Worm (Caenorhabditis elegans) whole organism, mixed stage, embryonic: Measurements from ENCODE around the gene clec-169.

Experiments used
- M03D4.4 ChIP-seq: sonication (generic microtip); optimal IDR thresholded peaks from 2 replicates; lab custom pipeline; 2017; ENCODE audit warnings: mild to moderate bottlenecking, missing genetic modification characterization, missing compliant biosample characterization
- bed-3 ChIP-seq: fragments of 200-800 bp; sonication (Bioruptor generic); optimal IDR thresholded peaks from 3 replicates; lab custom pipeline; 2018; ENCODE audit warnings: mild to moderate bottlenecking, missing genetic modification characterization, moderate library complexity, missing compliant biosample characterization
- blmp-1 ChIP-seq: fragments of 150-350 bp; optimal IDR thresholded peaks from 2 replicates; lab custom pipeline; 2014; ENCODE audit warnings: missing biosample characterization, missing genetic modification characterization
- ceh-39 ChIP-seq: fragments of 150-350 bp; optimal IDR thresholded peaks from 2 replicates; lab custom pipeline; 2014; ENCODE audit warnings: missing biosample characterization, missing genetic modification characterization
- ceh-43 ChIP-seq: fragments of 200-800 bp; sonication (Bioruptor generic); optimal IDR thresholded peaks from 2 replicates; lab custom pipeline; 2018; ENCODE audit warnings: mild to moderate bottlenecking, missing genetic modification characterization, moderate library complexity, missing compliant biosample characterization
- ceh-83 ChIP-seq: fragments of 200-800 bp; sonication (Bioruptor generic); optimal IDR thresholded peaks from 2 replicates; lab custom pipeline; 2018; ENCODE audit warnings: mild to moderate bottlenecking, missing genetic modification characterization, missing compliant biosample characterization
- ces-1 ChIP-seq: fragments of 150-350 bp; optimal IDR thresholded peaks from 2 replicates; lab custom pipeline; 2014; ENCODE audit warnings: missing biosample characterization, missing genetic modification reagents, missing genetic modification characterization
- cnd-1 ChIP-seq: fragments of 200-800 bp; sonication (Bioruptor generic); optimal IDR thresholded peaks from 2 replicates; lab custom pipeline; 2018; ENCODE audit warnings: mild to moderate bottlenecking, missing genetic modification characterization, missing compliant biosample characterization
- drap-1 ChIP-seq: fragments of 200-800 bp; sonication (Bioruptor generic); optimal IDR thresholded peaks from 3 replicates; lab custom pipeline; 2018; ENCODE audit warnings: mild to moderate bottlenecking, missing genetic modification characterization, missing compliant biosample characterization
- elt-1 ChIP-seq: sonication (generic microtip); optimal IDR thresholded peaks from 2 replicates; lab custom pipeline; 2017; ENCODE audit warnings: missing genetic modification characterization, mild to moderate bottlenecking, missing compliant biosample characterization, antibody characterized with exemption, moderate library complexity, borderline replicate concordance; ENCODE audit not compliant: insufficient read depth
- elt-3 ChIP-seq: fragments of 150-350 bp; optimal IDR thresholded peaks from 2 replicates; lab custom pipeline; 2014; ENCODE audit warnings: missing biosample characterization, missing genetic modification characterization
- flh-1 ChIP-seq: fragments of 200-800 bp; sonication (Bioruptor generic); optimal IDR thresholded peaks from 2 replicates; lab custom pipeline; 2018; ENCODE audit warnings: mild to moderate bottlenecking, missing genetic modification characterization, moderate library complexity, missing compliant biosample characterization
- ham-2 ChIP-seq: fragments of 200-800 bp; sonication (Bioruptor generic); optimal IDR thresholded peaks from 2 replicates; lab custom pipeline; 2018; ENCODE audit warnings: mild to moderate bottlenecking, missing genetic modification characterization, missing compliant biosample characterization
- lin-13 ChIP-seq: fragments of 150-350 bp; optimal IDR thresholded peaks from 2 replicates; lab custom pipeline; 2014; ENCODE audit warnings: missing biosample characterization, missing genetic modification characterization
- lin-32 ChIP-seq: fragments of 200-800 bp; sonication (Bioruptor generic); optimal IDR thresholded peaks from 2 replicates; lab custom pipeline; 2018; ENCODE audit warnings: mild to moderate bottlenecking, missing genetic modification characterization, missing compliant biosample characterization
- lsy-2 ChIP-seq: fragments of 150-350 bp; optimal IDR thresholded peaks from 2 replicates; lab custom pipeline; 2014; ENCODE audit warnings: missing biosample characterization, missing genetic modification characterization
- mab-5 ChIP-seq: fragments of 150-350 bp; optimal IDR thresholded peaks from 2 replicates; lab custom pipeline; 2014; ENCODE audit warnings: missing biosample characterization, missing genetic modification characterization
- mep-1 ChIP-seq: fragments of 150-350 bp; optimal IDR thresholded peaks from 2 replicates; lab custom pipeline; 2017; ENCODE audit warnings: missing biosample characterization, missing genetic modification reagents, missing genetic modification characterization, inconsistent platforms
- mls-2 ChIP-seq: sonication (generic microtip); optimal IDR thresholded peaks from 2 replicates; lab custom pipeline; 2016; ENCODE audit warnings: mild to moderate bottlenecking, missing genetic modification characterization, moderate library complexity, missing compliant biosample characterization
- nhr-12 ChIP-seq: fragments of 150-350 bp; optimal IDR thresholded peaks from 2 replicates; lab custom pipeline; 2014; ENCODE audit warnings: missing biosample characterization, missing genetic modification characterization
- nhr-2 ChIP-seq: fragments of 150-350 bp; optimal IDR thresholded peaks from 2 replicates; lab custom pipeline; 2014; ENCODE audit warnings: missing biosample characterization, missing genetic modification characterization
- nhr-237 ChIP-seq: fragments of 150-350 bp; optimal IDR thresholded peaks from 2 replicates; lab custom pipeline; 2014; ENCODE audit warnings: missing biosample characterization, missing genetic modification characterization
- nhr-28 ChIP-seq: fragments of 150-350 bp; optimal IDR thresholded peaks from 2 replicates; lab custom pipeline; 2014; ENCODE audit warnings: missing biosample characterization, missing genetic modification characterization
- nhr-76 ChIP-seq: sonication (generic microtip); optimal IDR thresholded peaks from 2 replicates; lab custom pipeline; 2017; ENCODE audit warnings: missing biosample characterization, missing genetic modification characterization
- pha-4 ChIP-seq: fragments of 150-350 bp; optimal IDR thresholded peaks from 2 replicates; lab custom pipeline; 2018; ENCODE audit warnings: missing biosample characterization, missing genetic modification reagents, missing genetic modification characterization
- sem-2 ChIP-seq: fragments of 200-800 bp; sonication (Bioruptor generic); optimal IDR thresholded peaks from 2 replicates; lab custom pipeline; 2018; ENCODE audit warnings: mild to moderate bottlenecking, missing genetic modification characterization, missing compliant biosample characterization
- sptf-1 ChIP-seq: sonication (generic microtip); optimal IDR thresholded peaks from 2 replicates; lab custom pipeline; 2017; ENCODE audit warnings: mild to moderate bottlenecking, missing genetic modification characterization, moderate library complexity, missing compliant biosample characterization
- tbx-8 ChIP-seq: fragments of 200-800 bp; sonication (Bioruptor generic); optimal IDR thresholded peaks from 2 replicates; lab custom pipeline; 2018; ENCODE audit warnings: mild to moderate bottlenecking, missing genetic modification characterization, moderate library complexity, missing compliant biosample characterization
- unc-120 ChIP-seq: sonication (generic microtip); optimal IDR thresholded peaks from 2 replicates; lab custom pipeline; 2017; ENCODE audit warnings: missing genetic modification characterization, missing compliant biosample characterization; ENCODE audit not compliant: poor library complexity, severe bottlenecking
- unc-39 ChIP-seq: fragments of 150-350 bp; optimal IDR thresholded peaks from 2 replicates; lab custom pipeline; 2014; ENCODE audit warnings: missing biosample characterization, missing genetic modification characterization
- zip-8 ChIP-seq: fragments of 150-350 bp; optimal IDR thresholded peaks from 2 replicates; lab custom pipeline; 2014; ENCODE audit warnings: missing biosample characterization, missing genetic modification characterization
- ztf-11 ChIP-seq: fragments of 150-350 bp; optimal IDR thresholded peaks from 2 replicates; lab custom pipeline; 2014; ENCODE audit warnings: missing biosample characterization, missing genetic modification characterization

clec-169 gene

ce11 chrIV:1221167-1221566 lies 40.0 kb upstream of the clec-169 start, which contains the start of gene W09G12.10:
Gene W09G12.10 (minus strand): TSS chrIV:1221287.
- TF ChIP-seq ces-1 (GFP tag; lab: Kevin White, UChicago) (peak; percentile 19), M03D4.4 (no peak), zip-8 (tag; lab: Kevin White, UChicago) (no peak), ham-2 (GFP tag; lab: Kevin White, UChicago) (peak; percentile 73)

ce11 chrIV:1224781-1225180 lies 36.3 kb upstream of the clec-169 start:
- TF ChIP-seq nhr-237 (tag; lab: Kevin White, UChicago) (no peak), lin-13 (tag; lab: Kevin White, UChicago) (no peak), tbx-8 (GFP tag; lab: Kevin White, UChicago) (no peak), mls-2 (no peak), nhr-76 (tag; lab: Kevin White, UChicago) (no peak), lin-32 (GFP tag; lab: Kevin White, UChicago) (no peak), elt-1 (tag; lab: Kevin White, UChicago) (no peak), blmp-1 (tag; lab: Kevin White, UChicago) (no peak), drap-1 (GFP tag; lab: Kevin White, UChicago) (no peak), zip-8 (tag; lab: Kevin White, UChicago) (no peak), M03D4.4 (no peak), pha-4 (tag; lab: Kevin White, UChicago) (no peak), nhr-2 (tag; lab: Kevin White, UChicago) (no peak)

ce11 chrIV:1225596-1226232 lies 35.4 kb upstream of the clec-169 start, which contains the start of gene W09G12.8:
Gene W09G12.8 (plus strand): TSS chrIV:1226182.
- TF ChIP-seq nhr-237 (tag; lab: Kevin White, UChicago) (no peak), zip-8 (tag; lab: Kevin White, UChicago) (peak; percentile 0), ceh-43 (GFP tag; lab: Kevin White, UChicago) (no peak)

ce11 chrIV:1228675-1229130 lies 32.4 kb upstream of the clec-169 start, which contains the start of gene W09G12.7:
Gene W09G12.7 (plus strand): TSS chrIV:1229080.
- TF ChIP-seq nhr-2 (tag; lab: Kevin White, UChicago) (no peak), bed-3 (GFP tag; lab: Kevin White, UChicago) (no peak), ceh-83 (GFP tag; lab: Kevin White, UChicago) (no peak), ceh-39 (tag; lab: Kevin White, UChicago) (no peak), nhr-76 (tag; lab: Kevin White, UChicago) (no peak), ztf-11 (tag; lab: Kevin White, UChicago) (no peak), blmp-1 (tag; lab: Kevin White, UChicago) (no peak), ham-2 (GFP tag; lab: Kevin White, UChicago) (no peak), ceh-43 (GFP tag; lab: Kevin White, UChicago) (no peak), ces-1 (GFP tag; lab: Kevin White, UChicago) (no peak), lsy-2 (tag; lab: Kevin White, UChicago) (no peak), nhr-28 (tag; lab: Kevin White, UChicago) (no peak), lin-32 (GFP tag; lab: Kevin White, UChicago) (no peak), cnd-1 (tag; lab: Kevin White, UChicago) (no peak), elt-3 (tag; lab: Kevin White, UChicago) (no peak), mab-5 (tag; lab: Kevin White, UChicago) (no peak), M03D4.4 (no peak), nhr-237 (tag; lab: Kevin White, UChicago) (no peak), elt-1 (tag; lab: Kevin White, UChicago) (no peak)

ce11 chrIV:1231589-1231988 lies 29.5 kb upstream of the clec-169 start, which contains the start of gene W09G12.6:
Gene W09G12.6 (plus strand): TSS chrIV:1231889.
- TF ChIP-seq unc-120 (no peak), nhr-2 (tag; lab: Kevin White, UChicago) (no peak), ces-1 (GFP tag; lab: Kevin White, UChicago) (no peak), elt-3 (tag; lab: Kevin White, UChicago) (no peak), sem-2 (GFP tag; lab: Kevin White, UChicago) (no peak), flh-1 (GFP tag; lab: Kevin White, UChicago) (no peak), blmp-1 (tag; lab: Kevin White, UChicago) (no peak), mep-1 (tag; lab: Kevin White, UChicago) (no peak), lsy-2 (tag; lab: Kevin White, UChicago) (no peak), nhr-12 (tag; lab: Kevin White, UChicago) (no peak), M03D4.4 (no peak), sptf-1 (tag; lab: Kevin White, UChicago) (no peak), tbx-8 (GFP tag; lab: Kevin White, UChicago) (no peak), elt-1 (tag; lab: Kevin White, UChicago) (no peak), lin-13 (tag; lab: Kevin White, UChicago) (no peak), unc-39 (no peak), ceh-39 (tag; lab: Kevin White, UChicago) (no peak)
- TF ChIP-seq, all 35 proteins: peak for 0
